Worm (Caenorhabditis elegans): ENCODE data around the gene mics-1.

mics-1 gene

DNA sequence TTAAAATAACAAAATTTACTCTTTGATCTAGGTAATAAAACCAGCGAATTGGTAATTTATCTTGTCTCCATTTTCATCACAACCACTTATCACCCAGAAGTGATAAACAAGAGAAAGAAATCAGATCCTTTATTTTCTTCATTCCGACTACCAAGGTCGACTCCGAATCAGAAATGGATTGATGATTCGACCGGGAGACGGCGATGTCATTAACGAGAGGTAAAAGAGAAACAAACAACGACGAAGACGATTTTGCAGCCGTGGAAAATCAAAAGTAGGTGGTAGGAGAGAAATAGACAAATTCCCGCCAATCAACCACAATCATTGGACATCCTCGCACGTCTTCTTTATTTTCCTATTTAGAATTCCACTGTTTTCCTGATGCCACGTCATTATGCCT lies 21.0 kb downstream of the mics-1 start (continued):
- TF ChIP-seq mab-9 (GFP tag; IDR thresholded peaks at IDR 0.05): no peak
- TF ChIP-seq ceh-90 (tag; optimal IDR thresholded peaks at IDR 0.05): no peak
- no peak for TF ChIP-seq ztf-4 (tag; optimal IDR thresholded peaks at IDR 0.05)
- TF ChIP-seq nhr-20 (tag; optimal IDR thresholded peaks at IDR 0.05): peak; percentile 48
- no peak for TF ChIP-seq ces-1 (GFP tag; optimal IDR thresholded peaks at IDR 0.05)
- no peak for TF ChIP-seq ceh-8 (GFP tag; optimal IDR thresholded peaks at IDR 0.05)
- no peak for TF ChIP-seq F16B12.6 (tag; optimal IDR thresholded peaks at IDR 0.05)
- TF ChIP-seq nhr-237 (tag; optimal IDR thresholded peaks at IDR 0.05): no peak
- TF ChIP-seq ceh-63 (GFP tag; optimal IDR thresholded peaks at IDR 0.05): no peak
- peak; percentile 57 for TF ChIP-seq unc-130 (tag; optimal IDR thresholded peaks at IDR 0.05)
- TF ChIP-seq mdl-1 (tag; optimal IDR thresholded peaks at IDR 0.05): no peak
- TF ChIP-seq nhr-28 (tag; optimal IDR thresholded peaks at IDR 0.05): no peak
- no peak for TF ChIP-seq swsn-7 (tag; optimal IDR thresholded peaks at IDR 0.05)
- TF ChIP-seq C34B4.2 (tag; optimal IDR thresholded peaks at IDR 0.05): no peak
- no peak for TF ChIP-seq nhr-12 (tag; optimal IDR thresholded peaks at IDR 0.05)
- TF ChIP-seq hlh-4 (tag; optimal IDR thresholded peaks at IDR 0.05): no peak
- no peak for TF ChIP-seq irx-1 (tag; optimal IDR thresholded peaks at IDR 0.05)
- TF ChIP-seq nhr-85 (tag): peak; percentile 87
- TF ChIP-seq lin-39 (tag; optimal IDR thresholded peaks at IDR 0.05): no peak
- TF ChIP-seq egl-13 (tag; optimal IDR thresholded peaks at IDR 0.05): no peak
- peak; percentile 41 for TF ChIP-seq nhr-71 (tag; optimal IDR thresholded peaks at IDR 0.05)
- no peak for TF ChIP-seq snpc-4 (tag; optimal IDR thresholded peaks at IDR 0.05)
- no peak for TF ChIP-seq ceh-88 (GFP tag; IDR thresholded peaks at IDR 0.05)
- TF ChIP-seq fos-1 (tag; optimal IDR thresholded peaks at IDR 0.05): no peak
- peak; percentile 90 for TF ChIP-seq blmp-1 (tag; optimal IDR thresholded peaks at IDR 0.05)
- no peak for TF ChIP-seq sox-4 (tag; optimal IDR thresholded peaks at IDR 0.05)
- TF ChIP-seq zip-4 (GFP tag; optimal IDR thresholded peaks at IDR 0.05): no peak
- no peak for TF ChIP-seq hlh-17 (GFP tag; optimal IDR thresholded peaks at IDR 0.05; ENCODE audit: borderline replicate concordance)

DNA sequence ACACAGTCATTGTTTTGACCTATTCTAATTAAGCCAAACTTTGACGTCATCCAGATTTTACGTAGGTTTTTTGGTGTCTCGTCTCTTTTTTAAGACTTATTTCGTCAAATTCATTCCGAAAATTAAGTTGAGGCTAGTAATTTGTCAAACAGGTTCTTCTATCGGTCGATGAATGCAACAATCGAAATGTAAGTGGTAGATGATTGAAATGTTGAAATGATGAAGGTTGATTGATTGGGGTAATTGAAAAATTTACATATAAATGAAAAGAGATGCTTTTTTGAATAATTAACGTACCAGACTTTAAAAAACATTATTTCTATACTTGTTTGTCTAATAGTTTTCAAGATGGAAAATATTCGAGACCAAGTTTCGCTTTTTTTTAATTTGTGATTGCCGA lies 21.8 kb downstream of the mics-1 start:
- TF ChIP-seq nhr-20 (tag; optimal IDR thresholded peaks at IDR 0.05): no peak
- TF ChIP-seq C16A3.4 (tag; optimal IDR thresholded peaks at IDR 0.05): no peak
- no peak for TF ChIP-seq lin-35 (GFP tag; optimal IDR thresholded peaks at IDR 0.05)
- no peak for TF ChIP-seq lin-13 (GFP tag; optimal IDR thresholded peaks at IDR 0.05)
- no peak for TF ChIP-seq efl-3 (GFP tag; optimal IDR thresholded peaks at IDR 0.05)
- TF ChIP-seq nhr-85 (tag): peak; percentile 72
- no peak for TF ChIP-seq alr-1 (tag; optimal IDR thresholded peaks at IDR 0.05; ENCODE audit: borderline replicate concordance)
- TF ChIP-seq lin-14 (GFP tag; optimal IDR thresholded peaks at IDR 0.05): no peak
- TF ChIP-seq skn-1 (tag; optimal IDR thresholded peaks at IDR 0.05): no peak
- no peak for TF ChIP-seq ceh-8 (GFP tag; optimal IDR thresholded peaks at IDR 0.05)
- no peak for TF ChIP-seq tbx-2 (tag; optimal IDR thresholded peaks at IDR 0.05)
- TF ChIP-seq nhr-19 (GFP tag; conservative IDR thresholded peaks at IDR 0.05): no peak
- TF ChIP-seq grh-1 (GFP tag; IDR thresholded peaks at IDR 0.05): peak; percentile 42; the same call in 1 of the 2 replicates
- no peak for TF ChIP-seq ceh-82 (tag; optimal IDR thresholded peaks at IDR 0.05)
- TF ChIP-seq egl-27 (tag; optimal IDR thresholded peaks at IDR 0.05): no peak

DNA sequence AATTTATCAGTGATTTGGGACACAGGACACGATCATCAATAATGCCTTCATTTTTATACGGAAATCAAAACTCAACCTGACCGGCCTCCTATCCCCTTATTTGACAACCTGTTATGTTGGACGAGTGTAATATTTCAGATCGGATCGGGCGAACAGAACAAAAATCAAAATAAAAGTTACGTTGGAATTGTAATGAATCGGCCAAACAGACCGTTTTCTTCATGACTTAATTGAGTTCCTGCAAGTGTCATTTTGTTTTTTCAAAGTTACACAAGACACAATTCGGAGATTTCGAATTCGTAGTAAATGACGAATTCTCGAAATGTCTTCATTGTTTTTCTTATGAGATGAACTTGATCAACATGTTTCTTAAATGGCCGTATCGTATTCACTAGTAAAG lies 22.9 kb downstream of the mics-1 start, which contains the start of gene F32G8.3:
Gene F32G8.3, minus strand, starts transcription at position 101 of the 400 bp plus-strand sequence.
- no peak for TF ChIP-seq lir-3 (tag; optimal IDR thresholded peaks at IDR 0.05; ENCODE audit: poor library complexity)
- TF ChIP-seq rnt-1 (tag; optimal IDR thresholded peaks at IDR 0.05): no peak
- TF ChIP-seq sox-4 (tag; optimal IDR thresholded peaks at IDR 0.05): no peak
- TF ChIP-seq mep-1 (tag; optimal IDR thresholded peaks at IDR 0.05): no peak
- TF ChIP-seq tlp-1 (tag; optimal IDR thresholded peaks at IDR 0.05): no peak
- TF ChIP-seq mef-2 (tag; optimal IDR thresholded peaks at IDR 0.05): no peak
- no peak for TF ChIP-seq swsn-7 (tag; optimal IDR thresholded peaks at IDR 0.05)
- TF ChIP-seq snpc-4 (tag; optimal IDR thresholded peaks at IDR 0.05): no peak
- TF ChIP-seq lin-14 (GFP tag; optimal IDR thresholded peaks at IDR 0.05): no peak
- no peak for TF ChIP-seq fkh-10 (GFP tag; optimal IDR thresholded peaks at IDR 0.05)

Data from whole organism, L1 larva.